Worm (Caenorhabditis elegans) whole organism, early embryonic: ENCODE measurements around the gene M106.2.

ENCODE experiments used
- F13C5.2 ChIP-seq: sonication (generic microtip); optimal IDR thresholded peaks from 2 replicates; lab custom pipeline; 2017; ENCODE audit warnings: mild to moderate bottlenecking, missing genetic modification characterization, inconsistent platforms, missing compliant biosample characterization
- ama-1 ChIP-seq: fragments of 150-350 bp; optimal IDR thresholded peaks from 2 replicates; lab custom pipeline; 2014
- ceh-36 ChIP-seq: sonication (generic microtip); optimal IDR thresholded peaks from 2 replicates; lab custom pipeline; 2016; ENCODE audit warnings: missing genetic modification characterization, inconsistent platforms, missing compliant biosample characterization
- flt-1 ChIP-seq: fragments of 200-800 bp; sonication (Bioruptor generic); IDR thresholded peaks from 2 replicates; pipeline ENCODE4 v1.3.6; 2022; ENCODE audit warnings: missing genetic modification characterization, missing compliant biosample characterization

ce11 chrII:10824046-10824445 lies 25.8 kb downstream of the M106.2 start, which contains the start of the genes R06F6.12 and mix-1:
- no peak for TF ChIP-seq ama-1
- TF ChIP-seq F13C5.2 (tag; lab: Kevin White, UChicago): peak; percentile 20
- TF ChIP-seq ceh-36 (tag; lab: Kevin White, UChicago): no peak
- no peak for TF ChIP-seq flt-1
